Worm (Caenorhabditis elegans) whole organism, young adult: ENCODE data around the gene F36D4.5.

Experiments
- F52B5.7 ChIP-seq: sonication (generic microtip); optimal IDR thresholded peaks from 2 replicates; lab custom pipeline; 2016; ENCODE audit warnings: mild to moderate bottlenecking, missing genetic modification characterization, missing compliant biosample characterization
- Y95B8A.8 ChIP-seq: fragments of 200-800 bp; sonication (Bioruptor generic); IDR thresholded peaks from 2 replicates; pipeline ENCODE4 v1.3.6; 2022; ENCODE audit warnings: missing genetic modification reagents, missing genetic modification characterization, missing compliant biosample characterization
- akir-1 ChIP-seq: fragments of 200-800 bp; sonication (Bioruptor generic); optimal IDR thresholded peaks from 2 replicates; lab custom pipeline; 2018; ENCODE audit warnings: mild to moderate bottlenecking, missing genetic modification characterization, moderate library complexity, missing compliant biosample characterization
- ama-1 ChIP-seq, 3 experiments: fragments of 150-350 bp in 1 of 3; sonication (generic microtip) in 2 of 3; optimal IDR thresholded peaks; 2 replicates each; lab custom pipeline; 2014 to 2018; ENCODE audit warnings: missing biosample characterization in 2 of 3, missing genetic modification characterization in 2 of 3, missing genetic modification reagents in 2 of 3
- dpl-1 ChIP-seq: fragments of 150-350 bp; optimal IDR thresholded peaks from 2 replicates; lab custom pipeline; 2014; ENCODE audit warnings: missing biosample characterization, missing genetic modification reagents, missing genetic modification characterization
- egl-18 ChIP-seq: fragments of 200-800 bp; sonication (Bioruptor generic); IDR thresholded peaks from 2 replicates; pipeline ENCODE4 v1.3.6; 2022; ENCODE audit warnings: missing genetic modification reagents, missing genetic modification characterization, missing compliant biosample characterization
- lin-40 ChIP-seq: sonication (generic microtip); optimal IDR thresholded peaks from 2 replicates; lab custom pipeline; 2016; ENCODE audit warnings: missing genetic modification characterization, mild to moderate bottlenecking, missing compliant biosample characterization, missing genotype, missing genetic modification reagents
- lsy-27 ChIP-seq: sonication (generic microtip); optimal IDR thresholded peaks from 2 replicates; lab custom pipeline; 2017; ENCODE audit warnings: missing genetic modification characterization, mild to moderate bottlenecking, missing compliant biosample characterization, antibody characterized with exemption, missing genotype, borderline replicate concordance; ENCODE audit not compliant: insufficient read depth
- xnd-1 ChIP-seq: sonication (generic microtip); optimal IDR thresholded peaks from 2 replicates; lab custom pipeline; 2016; ENCODE audit warnings: missing genotype, missing genetic modification reagents, missing genetic modification characterization, missing compliant biosample characterization

DNA sequence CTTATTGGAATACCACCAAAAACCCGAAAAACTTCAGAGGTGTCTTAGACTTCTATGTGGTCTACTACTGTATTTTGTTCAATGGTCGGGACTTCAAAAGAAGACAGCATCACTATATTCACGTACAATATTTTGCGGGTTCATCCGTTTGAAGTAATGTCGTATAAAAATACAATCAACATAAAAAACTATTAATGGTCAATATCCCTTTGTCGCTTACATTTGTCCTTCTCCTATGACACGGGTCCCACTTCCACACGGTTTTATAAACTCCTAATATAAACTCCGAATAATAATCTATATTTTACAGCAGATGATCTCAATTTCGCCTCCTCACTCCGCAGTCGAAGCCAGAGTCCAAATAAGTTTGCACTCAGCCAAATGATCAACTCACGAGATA lies 31.9 kb upstream of the F36D4.5 start:
- TF ChIP-seq Y95B8A.8 (GFP tag; lab: Robert Waterston, UW) (no peak), dpl-1 (no peak), xnd-1 (tag; lab: Kevin White, UChicago) (no peak), akir-1 (no peak), F52B5.7 (tag; lab: Kevin White, UChicago) (no peak), egl-18 (GFP tag; lab: Robert Waterston, UW) (no peak), lsy-27 (no peak), lin-40 (no peak), ama-1 (optimal IDR thresholded peaks at IDR 0.05; lab: Kevin White, UChicago) (no peak), ama-1 (GFP tag; optimal IDR thresholded peaks at IDR 0.05; lab: Kevin White, UChicago) (no peak)
